Worm (Caenorhabditis elegans) whole organism, late embryonic: ENCODE measurements around the gene C50B8.6.

Source experiments
- C08G9.2 ChIP-seq: sonication (generic microtip); optimal IDR thresholded peaks from 2 replicates; lab custom pipeline; 2016; ENCODE audit warnings: mild to moderate bottlenecking, missing genetic modification characterization, moderate library complexity, missing compliant biosample characterization
- C38D4.7 ChIP-seq: fragments of 200-800 bp; sonication (Bioruptor generic); optimal IDR thresholded peaks from 2 replicates; lab custom pipeline; 2018; ENCODE audit warnings: mild to moderate bottlenecking, missing genetic modification characterization, moderate library complexity, missing compliant biosample characterization
- F13H6.1 ChIP-seq: sonication (generic microtip); optimal IDR thresholded peaks from 2 replicates; lab custom pipeline; 2016; ENCODE audit warnings: missing genetic modification characterization, missing compliant biosample characterization
- K02D7.2 ChIP-seq: sonication (generic microtip); optimal IDR thresholded peaks from 2 replicates; lab custom pipeline; 2017; ENCODE audit warnings: mild to moderate bottlenecking, missing genetic modification characterization, missing compliant biosample characterization
- ahr-1 ChIP-seq: sonication (generic microtip); optimal IDR thresholded peaks from 2 replicates; lab custom pipeline; 2016; ENCODE audit warnings: missing genetic modification characterization, missing compliant biosample characterization
- ceh-14 ChIP-seq: sonication (generic microtip); optimal IDR thresholded peaks from 2 replicates; lab custom pipeline; 2016; ENCODE audit warnings: missing genotype, missing genetic modification characterization, missing compliant biosample characterization
- ceh-2 ChIP-seq: sonication (generic microtip); optimal IDR thresholded peaks from 2 replicates; lab custom pipeline; 2016; ENCODE audit warnings: missing genotype, missing genetic modification characterization, missing compliant biosample characterization
- ceh-22 ChIP-seq: sonication (generic microtip); optimal IDR thresholded peaks from 2 replicates; lab custom pipeline; 2017; ENCODE audit warnings: missing biosample characterization, missing genetic modification characterization
- ceh-30 ChIP-seq: fragments of 150-350 bp; optimal IDR thresholded peaks from 2 replicates; lab custom pipeline; 2014; ENCODE audit warnings: missing biosample characterization, missing genetic modification characterization
- ceh-31 ChIP-seq: sonication (generic microtip); optimal IDR thresholded peaks from 2 replicates; lab custom pipeline; 2016; ENCODE audit warnings: missing genetic modification characterization, missing compliant biosample characterization
- ceh-34 ChIP-seq: sonication (generic microtip); optimal IDR thresholded peaks from 2 replicates; lab custom pipeline; 2016; ENCODE audit warnings: mild to moderate bottlenecking, missing genetic modification characterization, missing compliant biosample characterization
- ceh-6 ChIP-seq: fragments of 200-800 bp; sonication (Bioruptor generic); optimal IDR thresholded peaks from 2 replicates; lab custom pipeline; 2018; ENCODE audit warnings: mild to moderate bottlenecking, missing genetic modification characterization, missing compliant biosample characterization
- dve-1 ChIP-seq: sonication (generic microtip); optimal IDR thresholded peaks from 2 replicates; lab custom pipeline; 2017; ENCODE audit warnings: antibody characterized with exemption, mild to moderate bottlenecking, missing genetic modification characterization, missing compliant biosample characterization
- elt-2 ChIP-seq: sonication (generic microtip); optimal IDR thresholded peaks from 2 replicates; lab custom pipeline; 2016; ENCODE audit warnings: missing genetic modification reagents, missing genetic modification characterization, missing compliant biosample characterization
- elt-4 ChIP-seq: sonication (generic microtip); optimal IDR thresholded peaks from 2 replicates; lab custom pipeline; 2016; ENCODE audit warnings: missing genetic modification characterization, missing compliant biosample characterization
- eyg-1 ChIP-seq: sonication (generic microtip); optimal IDR thresholded peaks from 2 replicates; lab custom pipeline; 2016; ENCODE audit warnings: missing genotype, missing genetic modification characterization, missing compliant biosample characterization
- hlh-15 ChIP-seq: sonication (generic microtip); optimal IDR thresholded peaks from 2 replicates; lab custom pipeline; 2016; ENCODE audit warnings: missing genetic modification characterization, missing compliant biosample characterization
- hlh-30 ChIP-seq: sonication (generic microtip); optimal IDR thresholded peaks from 2 replicates; lab custom pipeline; 2017; ENCODE audit warnings: antibody characterized with exemption, missing genetic modification characterization, missing compliant biosample characterization; ENCODE audit not compliant: insufficient read depth
- lim-6 ChIP-seq: sonication (generic microtip); optimal IDR thresholded peaks from 2 replicates; lab custom pipeline; 2016; ENCODE audit warnings: missing genetic modification characterization, missing compliant biosample characterization
- lin-11 ChIP-seq: fragments of 200-800 bp; sonication (Bioruptor generic); optimal IDR thresholded peaks from 2 replicates; lab custom pipeline; 2018; ENCODE audit warnings: mild to moderate bottlenecking, missing genetic modification characterization, missing compliant biosample characterization
- madf-2 ChIP-seq: sonication (generic microtip); optimal IDR thresholded peaks from 2 replicates; lab custom pipeline; 2017; ENCODE audit warnings: missing genetic modification characterization, missing compliant biosample characterization
- nhr-11 ChIP-seq: fragments of 150-350 bp; optimal IDR thresholded peaks from 2 replicates; lab custom pipeline; 2014; ENCODE audit warnings: missing biosample characterization, missing genetic modification characterization
- nhr-232 ChIP-seq: sonication (generic microtip); optimal IDR thresholded peaks from 2 replicates; lab custom pipeline; 2016; ENCODE audit warnings: missing genetic modification characterization, missing compliant biosample characterization
- pag-3 ChIP-seq: sonication (generic microtip); optimal IDR thresholded peaks from 2 replicates; lab custom pipeline; 2016; ENCODE audit warnings: missing compliant biosample characterization, missing genetic modification characterization, borderline replicate concordance
- pros-1 ChIP-seq: fragments of 150-350 bp; optimal IDR thresholded peaks from 2 replicates; lab custom pipeline; 2014; ENCODE audit warnings: missing biosample characterization, missing genetic modification reagents, missing genetic modification characterization
- ref-2 ChIP-seq: sonication (generic microtip); optimal IDR thresholded peaks from 2 replicates; lab custom pipeline; 2016; ENCODE audit warnings: missing genetic modification characterization, missing compliant biosample characterization
- sdc-2 ChIP-seq: sonication (generic microtip); optimal IDR thresholded peaks from 2 replicates; lab custom pipeline; 2016; ENCODE audit warnings: missing genotype, missing genetic modification characterization, missing compliant biosample characterization
- sox-2 ChIP-seq: fragments of 200-800 bp; sonication (Bioruptor generic); IDR thresholded peaks from 2 replicates; pipeline ENCODE4 v1.3.6; 2022; ENCODE audit warnings: missing genetic modification reagents, missing genetic modification characterization, missing compliant biosample characterization
- sox-4 ChIP-seq: sonication (generic microtip); optimal IDR thresholded peaks from 2 replicates; lab custom pipeline; 2017; ENCODE audit warnings: mild to moderate bottlenecking, missing genetic modification characterization, inconsistent platforms, missing compliant biosample characterization
- tbx-2 ChIP-seq: sonication (generic microtip); optimal IDR thresholded peaks from 2 replicates; lab custom pipeline; 2016; ENCODE audit warnings: missing genetic modification characterization, missing compliant biosample characterization
- tbx-7 ChIP-seq: sonication (generic microtip); optimal IDR thresholded peaks from 2 replicates; lab custom pipeline; 2016; ENCODE audit warnings: missing genotype, missing genetic modification characterization, missing compliant biosample characterization
- ttx-3 ChIP-seq: sonication (generic microtip); optimal IDR thresholded peaks from 2 replicates; lab custom pipeline; 2016; ENCODE audit warnings: missing genetic modification reagents, missing genetic modification characterization, missing compliant biosample characterization
- unc-3 ChIP-seq, 2 experiments: fragments of 200-800 bp in 1 of 2; sonication (Bioruptor generic) in 1 of 2; sonication (generic microtip) in 1 of 2; conservative IDR thresholded peaks in 1 of 2; optimal IDR thresholded peaks in 1 of 2; 2 replicates each; pipeline versions ENCODE4 v1.3.6 to Lab custom; 2016 to 2022; ENCODE audit warnings: missing compliant biosample characterization in 2 of 2, missing genetic modification characterization in 2 of 2, missing genetic modification reagents in 1 of 2
- unc-42 ChIP-seq: sonication (generic microtip); optimal IDR thresholded peaks from 2 replicates; lab custom pipeline; 2016; ENCODE audit warnings: missing genotype, missing genetic modification characterization, missing compliant biosample characterization
- unc-55 ChIP-seq: sonication (generic microtip); optimal IDR thresholded peaks from 2 replicates; lab custom pipeline; 2017; ENCODE audit warnings: missing biosample characterization, missing genetic modification reagents, missing genetic modification characterization

Gene C50B8.6

ce11 chrV:13609806-13610205 is 31.0 kb downstream of the C50B8.6 start:
- TF ChIP-seq ceh-22 (tag; lab: Kevin White, UChicago) (no peak), ceh-30 (tag; lab: Kevin White, UChicago) (no peak), ahr-1 (tag; lab: Kevin White, UChicago) (no peak), dve-1 (tag; lab: Kevin White, UChicago) (no peak), ceh-6 (GFP tag; lab: Kevin White, UChicago) (no peak), lim-6 (no peak), ceh-34 (tag; lab: Kevin White, UChicago) (no peak), tbx-2 (no peak), hlh-30 (tag; lab: Kevin White, UChicago) (no peak)

DNA sequence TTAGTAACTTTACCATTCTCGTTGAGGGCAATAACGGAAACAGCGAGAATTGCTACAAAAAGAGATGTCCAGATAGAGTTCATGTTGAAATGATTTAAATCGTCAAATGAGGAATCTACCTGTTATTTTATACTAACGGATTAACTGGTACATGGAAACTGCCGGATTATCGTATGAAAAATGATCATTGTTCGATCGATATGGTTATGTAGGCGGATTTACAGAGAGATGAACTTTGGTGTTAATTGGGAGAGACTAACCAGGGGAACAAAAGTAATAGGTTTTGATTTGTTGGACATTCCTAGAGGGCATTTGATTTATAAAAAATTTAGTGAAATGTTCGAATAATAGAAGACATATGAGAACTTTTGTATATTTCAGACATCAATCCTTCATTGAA is 33.0 kb downstream of the C50B8.6 start, which contains the start of gene spig-9:
TSS of gene spig-9 (minus strand) at position 101 of the 400 bp plus-strand sequence.
- TF ChIP-seq ceh-14 (tag; lab: Kevin White, UChicago) (no peak), lim-6 (no peak), nhr-11 (tag; lab: Kevin White, UChicago) (no peak), dve-1 (tag; lab: Kevin White, UChicago) (no peak), ceh-30 (tag; lab: Kevin White, UChicago) (no peak), lin-11 (tag; lab: Kevin White, UChicago) (no peak), sox-4 (no peak)
- TF ChIP-seq, all 69 proteins: peak for 0

DNA sequence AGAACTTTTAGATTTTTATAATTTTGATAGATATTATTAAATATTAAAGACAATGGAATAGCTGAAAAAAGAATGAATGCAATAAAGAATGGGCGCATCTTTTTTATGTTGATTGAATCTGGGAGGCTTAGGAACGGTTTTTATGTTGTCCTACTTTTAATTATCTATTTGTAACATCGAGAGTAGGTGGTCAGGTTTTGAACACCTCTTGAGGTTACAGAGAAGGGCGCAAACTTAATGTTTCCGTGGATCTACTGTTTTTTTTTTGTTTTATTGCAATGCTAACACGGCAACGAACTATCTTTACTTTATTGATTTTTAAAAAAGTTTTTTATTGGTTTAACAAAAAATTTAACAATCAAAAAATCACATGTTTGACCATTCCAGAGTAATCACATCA is 35.1 kb downstream of the C50B8.6 start, which contains the start of gene F53F4.7:
TSS of gene F53F4.7 (minus strand) at position 101 of the 400 bp plus-strand sequence.
- TF ChIP-seq hlh-15 (tag; lab: Kevin White, UChicago) = no peak
- TF ChIP-seq ceh-31 (tag; lab: Kevin White, UChicago) = no peak
- no peak for TF ChIP-seq ceh-14 (tag; lab: Kevin White, UChicago)
- no peak for TF ChIP-seq nhr-232
- no peak for TF ChIP-seq C08G9.2 (tag; lab: Kevin White, UChicago)
- no peak for TF ChIP-seq tbx-2
- TF ChIP-seq nhr-11 (tag; lab: Kevin White, UChicago) = no peak
- no peak for TF ChIP-seq sox-2 (GFP tag; lab: Robert Waterston, UW)
- TF ChIP-seq unc-42 (tag; lab: Kevin White, UChicago) = no peak
- no peak for TF ChIP-seq ceh-30 (tag; lab: Kevin White, UChicago)
- TF ChIP-seq unc-55 (GFP tag; lab: Kevin White, UChicago) = no peak
- no peak for TF ChIP-seq ahr-1 (tag; lab: Kevin White, UChicago)
- no peak for TF ChIP-seq elt-4 (tag; lab: Kevin White, UChicago)
- TF ChIP-seq pros-1 = no peak
- no peak for TF ChIP-seq pag-3 (tag; lab: Kevin White, UChicago)
- no peak for TF ChIP-seq sdc-2 (tag; lab: Kevin White, UChicago)
- TF ChIP-seq, all 69 proteins: peak for 0

- TF ChIP-seq ceh-2 = no peak
- TF ChIP-seq ceh-34 (tag; lab: Kevin White, UChicago) = no peak
- no peak for TF ChIP-seq ref-2 (tag; lab: Kevin White, UChicago)
- TF ChIP-seq unc-3 (GFP tag; conservative IDR thresholded peaks at IDR 0.05; lab: Robert Waterston, UW) = no peak
- TF ChIP-seq unc-3 (tag; optimal IDR thresholded peaks at IDR 0.05; lab: Kevin White, UChicago) = no peak
- TF ChIP-seq ttx-3 = no peak
- no peak for TF ChIP-seq lin-11 (tag; lab: Kevin White, UChicago)
- TF ChIP-seq hlh-15 (tag; lab: Kevin White, UChicago) = no peak
- TF ChIP-seq, all 69 proteins: peak for 0
Measured at ce11 chrV:13619752-13620151, 41.0 kb downstream of the C50B8.6 start, which contains the start of gene srd-11. srd-11 (minus strand) TSS chrV:13619852.

DNA sequence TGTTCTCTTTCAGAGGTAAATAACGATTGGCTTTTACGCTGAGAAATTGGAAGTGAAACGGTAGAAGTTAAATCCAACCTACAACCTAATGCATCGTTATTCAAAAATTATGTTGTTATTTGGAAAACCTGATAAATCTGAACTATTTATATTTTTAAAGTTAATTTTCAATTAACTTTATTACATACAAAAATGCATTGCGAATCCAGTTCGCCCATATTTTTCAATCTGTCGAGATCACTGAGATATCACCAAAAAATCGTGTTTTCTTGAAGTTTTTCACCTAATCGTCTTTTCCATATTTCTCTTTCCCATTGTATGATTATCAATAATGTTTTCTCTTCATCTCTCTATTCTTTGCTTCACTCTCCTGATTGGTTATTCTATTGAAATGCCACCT is 41.9 kb downstream of the C50B8.6 start, which contains the start of gene F53F4.15:
TSS of gene F53F4.15 (plus strand) at position 301 of the 400 bp plus-strand sequence.
- TF ChIP-seq ceh-34 (tag; lab: Kevin White, UChicago) = no peak
- no peak for TF ChIP-seq madf-2 (tag; lab: Kevin White, UChicago)
- TF ChIP-seq, all 69 proteins: peak for 0

ce11 chrV:13621720-13622119 is 42.9 kb downstream of the C50B8.6 start, which contains the start of gene F53F4.16:
F53F4.16 (minus strand) TSS chrV:13621820.
- no peak for TF ChIP-seq ceh-30 (tag; lab: Kevin White, UChicago)
- TF ChIP-seq eyg-1 (tag; lab: Kevin White, UChicago) = no peak
- TF ChIP-seq C38D4.7 (GFP tag; lab: Kevin White, UChicago) = no peak
- no peak for TF ChIP-seq unc-42 (tag; lab: Kevin White, UChicago)
- no peak for TF ChIP-seq elt-2 (tag; lab: Kevin White, UChicago)
- TF ChIP-seq elt-4 (tag; lab: Kevin White, UChicago) = no peak
- TF ChIP-seq F13H6.1 (tag; lab: Kevin White, UChicago) = no peak
- no peak for TF ChIP-seq pag-3 (tag; lab: Kevin White, UChicago)
- TF ChIP-seq K02D7.2 = no peak
- no peak for TF ChIP-seq tbx-7
